Worm (Caenorhabditis elegans): Measurements from ENCODE around the gene gst-7.

- no peak for TF ChIP-seq Y5F2A.4 (GFP tag; optimal IDR thresholded peaks at IDR 0.05)
- no peak for TF ChIP-seq nhr-28 (tag; optimal IDR thresholded peaks at IDR 0.05)
- TF ChIP-seq hlh-30 (tag; optimal IDR thresholded peaks at IDR 0.05; ENCODE audit: insufficient read depth): no peak
- no peak for TF ChIP-seq skn-1 (tag; optimal IDR thresholded peaks at IDR 0.05)
- TF ChIP-seq daf-16 (GFP tag; optimal IDR thresholded peaks at IDR 0.05): no peak
- no peak for TF ChIP-seq daf-16 (tag; optimal IDR thresholded peaks at IDR 0.05)
- no peak for TF ChIP-seq nhr-11 (tag; optimal IDR thresholded peaks at IDR 0.05)
- no peak for TF ChIP-seq dmd-9 (GFP tag; IDR thresholded peaks at IDR 0.05)
- no peak for TF ChIP-seq lin-13 (GFP tag; optimal IDR thresholded peaks at IDR 0.05)
- no peak for TF ChIP-seq attf-4 (tag; optimal IDR thresholded peaks at IDR 0.05)
- no peak for TF ChIP-seq tag-97 (GFP tag; IDR thresholded peaks at IDR 0.05)
- TF ChIP-seq ZK546.5 (tag; optimal IDR thresholded peaks at IDR 0.05): no peak
- no peak for TF ChIP-seq ama-1 (optimal IDR thresholded peaks at IDR 0.05)
Measured at ce11 chrII:4918501-4919021, 36.7 kb downstream of the gst-7 start.

All from whole organism, L4 larva.